Worm (Caenorhabditis elegans) whole organism, L4 larva: Measurements from ENCODE around the gene dmd-10.
A peak's percentile ranks its signal among the peaks of the same experiment; 100 is the strongest.

ENCODE experiments used
- F10B5.3 ChIP-seq: sonication (generic microtip); optimal IDR thresholded peaks from 2 replicates; lab custom pipeline; 2016; ENCODE audit warnings: mild to moderate bottlenecking, missing genetic modification characterization, missing compliant biosample characterization
- F37D6.2 ChIP-seq: sonication (generic microtip); optimal IDR thresholded peaks from 2 replicates; lab custom pipeline; 2016; ENCODE audit warnings: mild to moderate bottlenecking, missing genetic modification characterization, missing compliant biosample characterization
- F49E8.2 ChIP-seq: sonication (generic microtip); optimal IDR thresholded peaks from 2 replicates; lab custom pipeline; 2016; ENCODE audit warnings: missing compliant biosample characterization, mild to moderate bottlenecking, missing genetic modification characterization, borderline replicate concordance
- T26A8.4 ChIP-seq: fragments of 200-800 bp; sonication (Bioruptor generic); IDR thresholded peaks from 2 replicates; pipeline ENCODE4 v1.3.6; 2022; ENCODE audit warnings: missing genetic modification characterization, missing compliant biosample characterization
- Y48G9A.11 ChIP-seq: fragments of 200-800 bp; sonication (Bioruptor generic); IDR thresholded peaks from 2 replicates; pipeline ENCODE4 v1.3.6; 2022; ENCODE audit warnings: missing genetic modification reagents, missing genetic modification characterization, missing compliant biosample characterization
- aha-1 ChIP-seq: fragments of 150-350 bp; peaks from one replicate; lab custom pipeline; 2014; ENCODE audit warnings: missing biosample characterization, missing genetic modification characterization
- ceh-82 ChIP-seq: sonication (generic microtip); optimal IDR thresholded peaks from 2 replicates; lab custom pipeline; 2017; ENCODE audit warnings: missing biosample characterization, missing genetic modification characterization
- ces-1 ChIP-seq: fragments of 150-350 bp; sonication (generic microtip); optimal IDR thresholded peaks from 4 replicates; lab custom pipeline; 2014; ENCODE audit warnings: missing biosample characterization, missing genetic modification reagents, missing genetic modification characterization
- ctbp-1 ChIP-seq: fragments of 200-800 bp; sonication (Bioruptor generic); IDR thresholded peaks from 2 replicates; pipeline ENCODE4 v1.3.6; 2022; ENCODE audit warnings: missing genetic modification reagents, missing genetic modification characterization, missing compliant biosample characterization
- daf-12 ChIP-seq: fragments of 150-350 bp; optimal IDR thresholded peaks from 2 replicates; lab custom pipeline; 2014; ENCODE audit warnings: missing biosample characterization, missing genetic modification reagents, missing genetic modification characterization
- daf-16 ChIP-seq, 3 experiments: sonication (generic microtip); optimal IDR thresholded peaks; 2 replicates each; lab custom pipeline; 2016 to 2017; ENCODE audit warnings: missing genetic modification characterization in 3 of 3, missing genetic modification reagents in 3 of 3, mild to moderate bottlenecking in 2 of 3, missing compliant biosample characterization in 2 of 3, missing biosample characterization in 1 of 3, moderate library complexity in 1 of 3
- dmd-6 ChIP-seq: fragments of 200-800 bp; sonication (Bioruptor generic); IDR thresholded peaks from 2 replicates; pipeline ENCODE4 v1.3.6; 2022; ENCODE audit warnings: missing genetic modification reagents, missing genetic modification characterization, missing compliant biosample characterization
- dmd-9 ChIP-seq: fragments of 200-800 bp; sonication (Bioruptor generic); IDR thresholded peaks from 2 replicates; pipeline ENCODE4 v1.3.6; 2022; ENCODE audit warnings: missing genetic modification reagents, missing genetic modification characterization, missing compliant biosample characterization
- fkh-10 ChIP-seq: fragments of 150-350 bp; optimal IDR thresholded peaks from 2 replicates; lab custom pipeline; 2014; ENCODE audit warnings: missing biosample characterization, missing genetic modification reagents, missing genetic modification characterization
- fos-1 ChIP-seq: fragments of 150-350 bp; optimal IDR thresholded peaks from 2 replicates; lab custom pipeline; 2014; ENCODE audit warnings: missing biosample characterization, missing genetic modification characterization
- hlh-30 ChIP-seq: sonication (generic microtip); optimal IDR thresholded peaks from 2 replicates; lab custom pipeline; 2017; ENCODE audit warnings: antibody characterized with exemption, mild to moderate bottlenecking, missing genetic modification characterization, missing compliant biosample characterization; ENCODE audit not compliant: insufficient read depth
- hmg-1.1 ChIP-seq: fragments of 200-800 bp; sonication (Bioruptor generic); IDR thresholded peaks from 2 replicates; pipeline ENCODE4 v1.3.6; 2022; ENCODE audit warnings: missing genetic modification reagents, missing genetic modification characterization, missing compliant biosample characterization
- jun-1 ChIP-seq: fragments of 150-350 bp; optimal IDR thresholded peaks from 2 replicates; lab custom pipeline; 2014; ENCODE audit warnings: missing biosample characterization, missing genetic modification reagents, missing genetic modification characterization
- lim-7 ChIP-seq: fragments of 200-800 bp; sonication (Bioruptor generic); IDR thresholded peaks from 2 replicates; pipeline ENCODE4 v1.3.6; 2022; ENCODE audit warnings: missing genetic modification characterization, missing compliant biosample characterization
- lin-1 ChIP-seq: fragments of 200-800 bp; sonication (Bioruptor generic); IDR thresholded peaks from 2 replicates; pipeline ENCODE4 v1.3.6; 2022; ENCODE audit warnings: missing genetic modification reagents, missing genetic modification characterization, missing compliant biosample characterization
- lin-15B ChIP-seq: fragments of 150-350 bp; sonication (generic microtip); optimal IDR thresholded peaks from 3 replicates; lab custom pipeline; 2014; ENCODE audit warnings: missing biosample characterization, missing genetic modification characterization
- lin-39 ChIP-seq: fragments of 150-350 bp; optimal IDR thresholded peaks from 2 replicates; lab custom pipeline; 2014; ENCODE audit warnings: missing biosample characterization, missing genetic modification reagents, missing genetic modification characterization
- lsy-2 ChIP-seq, 2 experiments: fragments of 150-350 bp in 1 of 2; sonication (generic microtip) in 1 of 2; optimal IDR thresholded peaks; 2 replicates each; lab custom pipeline; 2014 to 2017; ENCODE audit warnings: missing biosample characterization in 2 of 2, missing genetic modification characterization in 2 of 2
- madf-5 ChIP-seq, 2 experiments: fragments of 200-800 bp; sonication (Bioruptor generic); IDR thresholded peaks; 2 replicates each; pipeline ENCODE4 v1.3.6; 2022; ENCODE audit warnings: missing compliant biosample characterization in 2 of 2, missing genetic modification characterization in 2 of 2
- madf-9 ChIP-seq: fragments of 200-800 bp; sonication (Bioruptor generic); conservative IDR thresholded peaks from 2 replicates; pipeline ENCODE4 v1.3.6; 2022; ENCODE audit warnings: missing genetic modification reagents, missing genetic modification characterization, missing compliant biosample characterization
- mep-1 ChIP-seq: fragments of 150-350 bp; sonication (generic microtip); optimal IDR thresholded peaks from 3 replicates; lab custom pipeline; 2014; ENCODE audit warnings: missing biosample characterization, missing genetic modification characterization
- mxl-2 ChIP-seq: fragments of 200-800 bp; sonication (Bioruptor generic); conservative IDR thresholded peaks from 2 replicates; pipeline ENCODE4 v1.3.6; 2022; ENCODE audit warnings: missing genetic modification reagents, missing genetic modification characterization, missing compliant biosample characterization
- mxl-3 ChIP-seq: fragments of 200-800 bp; sonication (Bioruptor generic); optimal IDR thresholded peaks from 2 replicates; lab custom pipeline; 2018; ENCODE audit warnings: mild to moderate bottlenecking, missing genetic modification characterization, missing compliant biosample characterization
- nhr-10 ChIP-seq: fragments of 150-350 bp; optimal IDR thresholded peaks from 2 replicates; lab custom pipeline; 2014; ENCODE audit warnings: missing biosample characterization, missing genetic modification characterization
- nhr-102 ChIP-seq: sonication (generic microtip); optimal IDR thresholded peaks from 2 replicates; lab custom pipeline; 2016; ENCODE audit warnings: mild to moderate bottlenecking, missing genetic modification characterization, moderate library complexity, missing compliant biosample characterization
- nhr-28 ChIP-seq: fragments of 150-350 bp; optimal IDR thresholded peaks from 2 replicates; lab custom pipeline; 2014; ENCODE audit warnings: missing biosample characterization, missing genetic modification characterization
- nhr-41 ChIP-seq: fragments of 200-800 bp; sonication (Bioruptor generic); IDR thresholded peaks from 2 replicates; pipeline ENCODE4 v1.3.6; 2022; ENCODE audit warnings: missing genetic modification reagents, missing genetic modification characterization, missing compliant biosample characterization
- nhr-42 ChIP-seq: fragments of 200-800 bp; sonication (Bioruptor generic); IDR thresholded peaks from 2 replicates; pipeline ENCODE4 v1.3.6; 2022; ENCODE audit warnings: missing genetic modification characterization, missing compliant biosample characterization
- nhr-77 ChIP-seq: fragments of 150-350 bp; optimal IDR thresholded peaks from 2 replicates; lab custom pipeline; 2014; ENCODE audit warnings: missing biosample characterization, missing genetic modification characterization
- php-3 ChIP-seq: fragments of 200-800 bp; sonication (Bioruptor generic); IDR thresholded peaks from 2 replicates; pipeline ENCODE4 v1.3.6; 2022; ENCODE audit warnings: missing genetic modification reagents, missing genetic modification characterization, missing compliant biosample characterization
- rbr-2 ChIP-seq: sonication (generic microtip); optimal IDR thresholded peaks from 2 replicates; lab custom pipeline; 2016; ENCODE audit warnings: missing genotype, missing genetic modification characterization, missing compliant biosample characterization
- set-16 ChIP-seq: fragments of 200-800 bp; sonication (Bioruptor generic); IDR thresholded peaks from 2 replicates; pipeline ENCODE4 v1.3.6; 2022; ENCODE audit warnings: missing genetic modification reagents, missing genetic modification characterization, missing compliant biosample characterization
- snpc-1.2 ChIP-seq: fragments of 200-800 bp; sonication (Bioruptor generic); IDR thresholded peaks from 2 replicates; pipeline ENCODE4 v1.3.6; 2022; ENCODE audit warnings: missing genetic modification reagents, missing genetic modification characterization, missing compliant biosample characterization
- spr-1 ChIP-seq: sonication (generic microtip); optimal IDR thresholded peaks from 2 replicates; lab custom pipeline; 2016; ENCODE audit warnings: mild to moderate bottlenecking, missing genetic modification characterization, missing compliant biosample characterization
- spr-3 ChIP-seq: fragments of 200-800 bp; sonication (Bioruptor generic); optimal IDR thresholded peaks from 2 replicates; lab custom pipeline; 2018; ENCODE audit warnings: mild to moderate bottlenecking, missing genetic modification characterization, missing compliant biosample characterization
- tra-1 ChIP-seq: fragments of 200-800 bp; sonication (Bioruptor generic); IDR thresholded peaks from 2 replicates; pipeline ENCODE4 v1.3.6; 2022; ENCODE audit warnings: missing genetic modification reagents, missing genetic modification characterization, missing compliant biosample characterization
- unc-39 ChIP-seq: sonication (generic microtip); optimal IDR thresholded peaks from 2 replicates; lab custom pipeline; 2017; ENCODE audit warnings: missing biosample characterization, missing genetic modification characterization
- unc-62 ChIP-seq, 3 experiments: fragments of 150-350 bp in 1 of 3; sonication (generic microtip); optimal IDR thresholded peaks in 2 of 3; peaks in 1 of 3; 1 replicate in 1 of 3; 2 replicates in 2 of 3; lab custom pipeline; 2014 to 2017; ENCODE audit warnings: missing biosample characterization in 3 of 3, missing genetic modification characterization in 3 of 3, missing genetic modification reagents in 3 of 3, missing genotype in 1 of 3
- vab-7 ChIP-seq: fragments of 200-800 bp; sonication (Bioruptor generic); IDR thresholded peaks from 2 replicates; pipeline ENCODE4 v1.3.6; 2022; ENCODE audit warnings: missing genetic modification reagents, missing genetic modification characterization, missing compliant biosample characterization
- zag-1 ChIP-seq: fragments of 150-350 bp; optimal IDR thresholded peaks from 2 replicates; lab custom pipeline; 2014; ENCODE audit warnings: missing biosample characterization, missing genetic modification characterization
- zfp-2 ChIP-seq: sonication (generic microtip); optimal IDR thresholded peaks from 2 replicates; lab custom pipeline; 2016; ENCODE audit warnings: mild to moderate bottlenecking, missing genetic modification characterization, missing compliant biosample characterization
- ztf-11 ChIP-seq: fragments of 150-350 bp; optimal IDR thresholded peaks from 2 replicates; lab custom pipeline; 2014; ENCODE audit warnings: missing biosample characterization, missing genetic modification characterization
- ztf-7 ChIP-seq: fragments of 150-350 bp; optimal IDR thresholded peaks from 2 replicates; lab custom pipeline; 2014; ENCODE audit warnings: missing biosample characterization, missing genetic modification characterization

dmd-10 gene

ce11 chrV:13176117-13176753, 60.2 kb downstream of the dmd-10 start, which contains the start of gene him-17 (continued):
- TF ChIP-seq daf-16 (GFP tag; optimal IDR thresholded peaks at IDR 0.05; lab: Kevin White, UChicago) (no peak), daf-16 (tag; optimal IDR thresholded peaks at IDR 0.05; lab: Kevin White, UChicago) (peak; percentile 36), daf-12 (tag; lab: Kevin White, UChicago) (no peak), php-3 (GFP tag; lab: Robert Waterston, UW) (no peak), spr-3 (GFP tag; lab: Kevin White, UChicago) (no peak), lim-7 (GFP tag; lab: Robert Waterston, UW) (no peak), nhr-42 (GFP tag; lab: Robert Waterston, UW) (no peak), set-16 (GFP tag; lab: Robert Waterston, UW) (no peak), fkh-10 (GFP tag; lab: Kevin White, UChicago) (no peak), ces-1 (GFP tag; lab: Kevin White, UChicago) (no peak), mep-1 (no peak), hmg-1.1 (peak; percentile 50; the same call in 1 of the 2 replicates), unc-39 (tag; lab: Kevin White, UChicago) (no peak), dmd-9 (no peak), rbr-2 (tag; lab: Kevin White, UChicago) (peak; percentile 7), zfp-2 (tag; lab: Kevin White, UChicago) (no peak), lsy-2 (tag; optimal IDR thresholded peaks at IDR 0.05; lab: Kevin White, UChicago) (no peak), ztf-7 (tag; lab: Kevin White, UChicago) (no peak), ceh-82 (no peak), ctbp-1 (no peak)

- TF ChIP-seq F37D6.2 (tag; lab: Kevin White, UChicago) (no peak), lin-39 (tag; lab: Kevin White, UChicago) (no peak), F10B5.3 (tag; lab: Kevin White, UChicago) (no peak), F49E8.2 (no peak), daf-12 (tag; lab: Kevin White, UChicago) (no peak), Y48G9A.11 (GFP tag; lab: Robert Waterston, UW) (no peak), nhr-28 (tag; lab: Kevin White, UChicago) (peak; percentile 56), fos-1 (tag; lab: Kevin White, UChicago) (no peak), lin-1 (GFP tag; lab: Robert Waterston, UW) (no peak), mxl-2 (GFP tag; lab: Robert Waterston, UW) (no peak), aha-1 (peak; percentile 53), jun-1 (tag; lab: Kevin White, UChicago) (no peak), mxl-3 (GFP tag; lab: Kevin White, UChicago) (peak; percentile 9), nhr-10 (tag; lab: Kevin White, UChicago) (no peak), snpc-1.2 (GFP tag; lab: Robert Waterston, UW) (no peak), unc-62 (GFP tag; optimal IDR thresholded peaks at IDR 0.05 in 1 of 2; lab: Kevin White, UChicago) (no peak), unc-62 (tag; optimal IDR thresholded peaks at IDR 0.05; lab: Kevin White, UChicago) (no peak), nhr-77 (tag; lab: Kevin White, UChicago) (no peak), madf-9 (GFP tag; lab: Robert Waterston, UW) (no peak), nhr-41 (GFP tag; lab: Robert Waterston, UW) (peak; percentile 27; the same call in 1 of the 2 replicates), T26A8.4 (no peak), dmd-6 (no peak), rbr-2 (tag; lab: Kevin White, UChicago) (no peak), nhr-42 (GFP tag; lab: Robert Waterston, UW) (no peak), ceh-82 (no peak), madf-5 (GFP tag; IDR thresholded peaks at IDR 0.05; lab: Robert Waterston, UW) (no peak), hlh-30 (tag; lab: Kevin White, UChicago) (peak; percentile 11), vab-7 (GFP tag; lab: Robert Waterston, UW) (no peak), set-16 (GFP tag; lab: Robert Waterston, UW) (no peak), lin-15B (tag; lab: Kevin White, UChicago) (no peak), tra-1 (GFP tag; lab: Robert Waterston, UW) (no peak), ztf-11 (tag; lab: Kevin White, UChicago) (no peak), zag-1 (no peak), ztf-7 (tag; lab: Kevin White, UChicago) (no peak), spr-1 (tag; lab: Kevin White, UChicago) (no peak), daf-16 (GFP tag; optimal IDR thresholded peaks at IDR 0.05; lab: Kevin White, UChicago) (no peak), daf-16 (tag; optimal IDR thresholded peaks at IDR 0.05; lab: Kevin White, UChicago) (peak; percentile 5), nhr-102 (tag; lab: Kevin White, UChicago) (no peak), fkh-10 (GFP tag; lab: Kevin White, UChicago) (no peak)
Measured at ce11 chrV:13173718-13174117, 62.7 kb downstream of the dmd-10 start.
